Fruit fly (Drosophila melanogaster): ENCODE data around the gene CG3176.
A peak's percentile ranks its signal among the peaks of the same experiment; 100 is the strongest.

The CG3176 gene

DNA sequence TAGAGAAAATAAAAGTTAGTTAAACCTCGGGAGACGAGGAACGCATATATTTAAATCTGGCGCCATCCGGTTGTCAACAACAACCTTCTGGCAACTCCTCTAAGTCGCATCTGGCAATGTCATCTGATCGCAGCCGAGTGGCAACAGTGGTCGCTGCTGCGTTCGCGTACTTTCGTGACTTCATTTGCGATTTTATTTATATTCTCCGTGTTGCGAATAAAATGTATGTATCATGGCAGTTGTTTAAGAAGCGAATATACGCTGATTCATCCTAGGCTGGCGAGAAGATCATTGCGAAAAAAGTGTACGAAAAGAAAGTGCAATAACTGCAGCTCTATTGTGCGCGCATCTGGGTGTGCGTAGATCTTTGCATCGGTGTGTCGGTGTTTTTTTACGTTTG lies 14.7 kb downstream of the CG3176 start, which contains the start of gene svr (continued):
- TF ChIP-seq YL-1 (GFP tag; optimal IDR thresholded peaks at IDR 0.05) (peak; percentile 35), zen (tag; optimal IDR thresholded peaks at IDR 0.05) (no peak), CG8290 (GFP tag; optimal IDR thresholded peaks at IDR 0.05) (no peak), CG8290 (tag; optimal IDR thresholded peaks at IDR 0.05) (peak in 1 of 2 experiments; percentile 37), CG11504 (tag; optimal IDR thresholded peaks at IDR 0.05) (peak; percentile 12)

DNA sequence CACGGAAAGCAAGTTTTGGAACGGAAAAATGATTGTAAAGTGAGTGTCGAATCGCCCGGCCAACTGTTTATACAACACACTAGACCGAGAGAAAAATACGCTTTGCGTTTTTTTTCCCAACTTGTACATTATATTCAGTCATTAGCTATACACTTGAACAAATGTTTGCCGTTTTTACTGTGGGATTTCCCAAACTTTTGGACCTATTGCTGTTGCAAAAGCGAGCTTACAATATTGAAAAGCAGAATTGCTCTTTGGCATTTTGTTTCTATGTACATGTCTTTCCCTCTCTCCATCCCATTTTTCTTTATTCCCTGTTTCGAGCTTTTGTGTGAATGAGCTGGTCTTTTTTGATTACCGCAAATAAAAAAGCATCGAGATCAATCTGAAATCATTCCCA lies 15.8 kb downstream of the CG3176 start:
- peak in 1 of 2 experiments; percentile 35 for TF ChIP-seq Pdp1 (GFP tag; optimal IDR thresholded peaks at IDR 0.05)
- no peak for TF ChIP-seq Dip2 (GFP tag; IDR thresholded peaks at IDR 0.05)
- peak; percentile 12 for TF ChIP-seq CG34376 (GFP tag; optimal IDR thresholded peaks at IDR 0.05)
- no peak for TF ChIP-seq CoRest (tag; optimal IDR thresholded peaks at IDR 0.05)
- TF ChIP-seq Hmr (GFP tag; optimal IDR thresholded peaks at IDR 0.05), result peak; percentile 6
- TF ChIP-seq CG12104 (GFP tag; optimal IDR thresholded peaks at IDR 0.05), result no peak
- no peak for TF ChIP-seq CG4404 (GFP tag; IDR thresholded peaks at IDR 0.05)
- TF ChIP-seq Antp (GFP tag; optimal IDR thresholded peaks at IDR 0.05), result no peak
- TF ChIP-seq so (GFP tag; IDR thresholded peaks at IDR 0.05), result no peak
- TF ChIP-seq CG7786 (GFP tag; optimal IDR thresholded peaks at IDR 0.05), result no peak
- TF ChIP-seq CG9437 (GFP tag; optimal IDR thresholded peaks at IDR 0.05), result no peak
- TF ChIP-seq ewg (GFP tag; optimal IDR thresholded peaks at IDR 0.05), result no peak
- TF ChIP-seq CG14965 (GFP tag; optimal IDR thresholded peaks at IDR 0.05; ENCODE audit: borderline replicate concordance), result no peak
- no peak for TF ChIP-seq MTF-1 (GFP tag; optimal IDR thresholded peaks at IDR 0.05; ENCODE audit: borderline replicate concordance)
- no peak for TF ChIP-seq Xrp1 (GFP tag; IDR thresholded peaks at IDR 0.05)
- no peak for TF ChIP-seq CHES-1-like (GFP tag; optimal IDR thresholded peaks at IDR 0.05)
- TF ChIP-seq CG5245 (GFP tag; optimal IDR thresholded peaks at IDR 0.05), result no peak
- TF ChIP-seq stwl (tag; optimal IDR thresholded peaks at IDR 0.05), result no peak
- no peak for TF ChIP-seq CG11723 (GFP tag; optimal IDR thresholded peaks at IDR 0.05)
- no peak for TF ChIP-seq CG8388 (GFP tag; optimal IDR thresholded peaks at IDR 0.05)
- TF ChIP-seq chinmo (GFP tag; IDR thresholded peaks at IDR 0.05; ENCODE audit: partially characterized antibody), result no peak
- TF ChIP-seq Sry-β (GFP tag; optimal IDR thresholded peaks at IDR 0.05), result no peak
- TF ChIP-seq CG17802 (tag; optimal IDR thresholded peaks at IDR 0.05), result no peak
- TF ChIP-seq Dek (tag; optimal IDR thresholded peaks at IDR 0.05), result no peak

DNA sequence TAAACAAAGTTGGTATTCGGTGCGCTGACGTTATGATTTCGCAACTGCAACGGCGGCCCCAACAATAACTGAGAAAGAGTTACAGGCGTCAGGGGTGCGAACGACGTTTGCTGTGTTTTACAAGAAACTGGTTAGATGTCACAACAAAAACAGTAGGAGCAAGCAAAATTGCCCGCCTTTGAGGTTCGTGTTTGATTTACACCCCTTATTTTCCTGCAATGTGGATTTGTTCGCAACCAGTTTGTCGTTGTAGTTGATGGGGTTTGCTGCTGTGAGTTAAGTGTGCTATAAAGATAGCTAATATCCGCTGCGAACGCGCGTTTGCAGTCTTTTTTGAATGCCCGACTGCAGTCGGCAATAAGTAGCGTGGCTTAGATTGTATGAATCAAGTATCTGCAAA lies 16.8 kb downstream of the CG3176 start:
- TF ChIP-seq ci (GFP tag; IDR thresholded peaks at IDR 0.05) (0 out of 3 replicates have a peak, but pooled peaks have one; percentile 24), mam (GFP tag; optimal IDR thresholded peaks at IDR 0.05) (no peak), ERR (GFP tag; optimal IDR thresholded peaks at IDR 0.05) (no peak), Med (GFP tag) (peak; percentile 67), CG5180 (GFP tag; optimal IDR thresholded peaks at IDR 0.05) (peak; percentile 94)

DNA sequence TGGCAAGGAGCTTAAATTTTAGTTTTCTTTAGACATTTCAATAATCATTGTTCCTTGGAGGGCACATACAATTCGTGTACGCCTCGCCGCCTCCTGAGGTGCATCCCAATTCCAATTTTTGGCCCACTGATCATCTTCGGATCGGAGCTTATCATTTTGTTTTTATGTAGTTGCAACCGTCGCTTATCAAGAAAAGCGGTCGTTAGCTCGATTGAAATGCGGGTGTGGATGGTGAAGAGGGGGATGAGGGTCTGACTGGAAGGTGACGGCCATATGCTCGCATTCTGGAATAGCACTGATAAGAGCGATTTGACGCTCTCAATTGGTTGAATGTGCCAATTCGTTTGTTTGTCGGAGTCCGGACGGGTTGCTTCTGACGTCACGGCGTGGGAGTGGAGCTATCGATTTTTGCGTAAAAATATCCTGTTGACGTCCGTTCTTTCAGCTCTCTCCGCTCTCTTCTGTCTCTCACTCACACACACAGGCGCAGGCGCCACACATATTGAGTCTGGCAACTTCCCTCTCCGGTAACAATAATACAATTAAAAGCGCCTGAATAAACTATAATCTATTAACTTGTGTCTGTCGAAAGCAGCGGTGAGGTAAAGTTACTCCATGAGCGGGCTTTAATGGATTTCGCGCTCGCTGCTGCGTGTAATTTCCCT lies 17.4 kb downstream of the CG3176 start:
- TF ChIP-seq twi (tag; optimal IDR thresholded peaks at IDR 0.05), result peak; percentile 53
- TF ChIP-seq hbn (GFP tag; IDR thresholded peaks at IDR 0.05; ENCODE audit: partially characterized antibody), result no peak
- peak; percentile 74 for TF ChIP-seq crol (GFP tag; IDR thresholded peaks at IDR 0.05)
- TF ChIP-seq Fer1 (GFP tag; optimal IDR thresholded peaks at IDR 0.05), result no peak
- TF ChIP-seq Trl (optimal IDR thresholded peaks at IDR 0.05), result peak; percentile 51 to 81
- TF ChIP-seq Trl (GFP tag; optimal IDR thresholded peaks at IDR 0.05), result no peak
- TF ChIP-seq grn (GFP tag; optimal IDR thresholded peaks at IDR 0.05), result peak; percentile 21
- TF ChIP-seq Med (GFP tag), result peak; percentile 26
- no peak for TF ChIP-seq CG34376 (GFP tag; optimal IDR thresholded peaks at IDR 0.05)
- peak; percentile 36 for TF ChIP-seq gcm (GFP tag; optimal IDR thresholded peaks at IDR 0.05)
- peak; percentile 47 for TF ChIP-seq sd (tag; optimal IDR thresholded peaks at IDR 0.05)
- TF ChIP-seq cg (GFP tag; optimal IDR thresholded peaks at IDR 0.05), result peak; percentile 51
- TF ChIP-seq CG15601 (tag; optimal IDR thresholded peaks at IDR 0.05), result no peak
- TF ChIP-seq chinmo (GFP tag; IDR thresholded peaks at IDR 0.05; ENCODE audit: partially characterized antibody), result 0 out of 4 replicates have a peak, but pooled peaks have one; percentile 10
- TF ChIP-seq zfh1 (GFP tag; IDR thresholded peaks at IDR 0.05), result no peak
- peak; percentile 41 for TF ChIP-seq CG10274 (GFP tag; optimal IDR thresholded peaks at IDR 0.05)

All from whole organism, embryonic.